Worm (Caenorhabditis elegans) whole organism, L1 larva: ENCODE results near the gene F37B12.3.

Source experiments
- alr-1 ChIP-seq: fragments of 200-800 bp; sonication (Bioruptor generic); optimal IDR thresholded peaks from 2 replicates; lab custom pipeline; 2018; ENCODE audit warnings: borderline replicate concordance, mild to moderate bottlenecking, missing genetic modification characterization, missing compliant biosample characterization
- blmp-1 ChIP-seq: fragments of 150-350 bp; optimal IDR thresholded peaks from 2 replicates; lab custom pipeline; 2014; ENCODE audit warnings: missing biosample characterization, missing genetic modification characterization
- ceh-8 ChIP-seq: fragments of 200-800 bp; sonication (Bioruptor generic); optimal IDR thresholded peaks from 2 replicates; lab custom pipeline; 2018; ENCODE audit warnings: mild to moderate bottlenecking, missing genetic modification characterization, moderate library complexity, missing compliant biosample characterization
- ceh-82 ChIP-seq, 3 experiments: fragments of 150-350 bp in 1 of 3; sonication (generic microtip) in 2 of 3; optimal IDR thresholded peaks; 2 replicates each; lab custom pipeline; 2014 to 2017; ENCODE audit warnings: missing biosample characterization in 3 of 3, missing genetic modification characterization in 3 of 3
- ceh-88 ChIP-seq: fragments of 200-800 bp; sonication (Bioruptor generic); IDR thresholded peaks from 2 replicates; pipeline ENCODE4 v1.3.6; 2022; ENCODE audit warnings: missing genetic modification characterization, missing compliant biosample characterization
- dsc-1 ChIP-seq: sonication (generic microtip); optimal IDR thresholded peaks from 2 replicates; lab custom pipeline; 2016; ENCODE audit warnings: mild to moderate bottlenecking, missing genetic modification characterization, missing compliant biosample characterization
- efl-1 ChIP-seq, 4 experiments: fragments of 150-350 bp; optimal IDR thresholded peaks in 3 of 4; peaks in 1 of 4; 1 replicate in 1 of 4; 2 replicates in 3 of 4; lab custom pipeline; 2014; ENCODE audit warnings: missing biosample characterization in 2 of 4, missing genetic modification characterization in 2 of 4, missing genetic modification reagents in 2 of 4
- egl-27 ChIP-seq, 2 experiments: fragments of 150-350 bp in 1 of 2; sonication (generic microtip); optimal IDR thresholded peaks; 3 replicates each; lab custom pipeline; 2017 to 2018; ENCODE audit warnings: missing biosample characterization in 2 of 2, missing genetic modification characterization in 2 of 2, missing genetic modification reagents in 2 of 2
- elt-2 ChIP-seq: sonication (generic microtip); optimal IDR thresholded peaks from 2 replicates; lab custom pipeline; 2016; ENCODE audit warnings: missing genetic modification characterization, mild to moderate bottlenecking, inconsistent platforms, missing compliant biosample characterization, missing genetic modification reagents
- fos-1 ChIP-seq: fragments of 150-350 bp; optimal IDR thresholded peaks from 2 replicates; lab custom pipeline; 2014; ENCODE audit warnings: missing biosample characterization, missing genetic modification characterization
- hlh-4 ChIP-seq: sonication (generic microtip); optimal IDR thresholded peaks from 2 replicates; lab custom pipeline; 2016; ENCODE audit warnings: mild to moderate bottlenecking, missing genetic modification characterization, missing compliant biosample characterization
- hpl-2 ChIP-seq: fragments of 150-350 bp; optimal IDR thresholded peaks from 2 replicates; lab custom pipeline; 2014; ENCODE audit warnings: missing biosample characterization, missing genetic modification reagents, missing genetic modification characterization
- lin-14 ChIP-seq: fragments of 200-800 bp; sonication (Bioruptor generic); optimal IDR thresholded peaks from 2 replicates; lab custom pipeline; 2018; ENCODE audit warnings: mild to moderate bottlenecking, missing genetic modification characterization, moderate library complexity, missing compliant biosample characterization
- lin-35 ChIP-seq, 2 experiments: fragments of 150-350 bp; optimal IDR thresholded peaks; 2 replicates each; lab custom pipeline; 2014; ENCODE audit warnings: missing biosample characterization in 2 of 2, missing genetic modification characterization in 2 of 2, missing genetic modification reagents in 2 of 2
- mef-2 ChIP-seq: fragments of 150-350 bp; optimal IDR thresholded peaks from 2 replicates; lab custom pipeline; 2014; ENCODE audit warnings: missing biosample characterization, missing genetic modification characterization
- nhr-20 ChIP-seq: sonication (generic microtip); optimal IDR thresholded peaks from 2 replicates; lab custom pipeline; 2016; ENCODE audit warnings: mild to moderate bottlenecking, missing genetic modification characterization, missing compliant biosample characterization
- pag-3 ChIP-seq: sonication (generic microtip); optimal IDR thresholded peaks from 2 replicates; lab custom pipeline; 2017; ENCODE audit warnings: missing genetic modification characterization, mild to moderate bottlenecking, missing compliant biosample characterization, antibody characterized with exemption, borderline replicate concordance; ENCODE audit not compliant: insufficient read depth
- sptf-1 ChIP-seq: fragments of 150-350 bp; optimal IDR thresholded peaks from 2 replicates; lab custom pipeline; 2014; ENCODE audit warnings: missing biosample characterization, missing genetic modification characterization
- unc-30 ChIP-seq: sonication (generic microtip); optimal IDR thresholded peaks from 2 replicates; lab custom pipeline; 2017; ENCODE audit warnings: missing biosample characterization, missing genetic modification characterization
- vab-15 ChIP-seq: sonication (generic microtip); optimal IDR thresholded peaks from 2 replicates; lab custom pipeline; 2017; ENCODE audit warnings: missing genotype, mild to moderate bottlenecking, missing genetic modification characterization, missing compliant biosample characterization

The F37B12.3 gene

DNA sequence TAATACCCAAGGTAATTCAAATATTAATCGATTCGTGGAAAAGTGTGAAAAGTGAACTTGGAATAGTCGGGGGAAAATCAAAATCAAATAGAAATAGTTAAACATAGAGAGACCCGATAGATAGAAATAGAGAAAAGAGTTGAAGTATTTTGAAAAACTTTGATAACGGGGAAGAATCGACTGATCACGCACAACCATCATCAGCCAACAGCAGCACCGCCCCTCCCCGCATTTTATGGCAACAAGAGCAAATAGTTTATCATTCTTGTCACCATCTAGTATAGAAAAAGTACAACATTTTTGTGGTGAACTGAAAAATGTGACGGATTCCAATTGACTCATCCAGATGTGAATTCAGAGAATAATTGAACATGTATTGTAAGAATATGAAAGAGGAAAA is 49.6 kb downstream of the F37B12.3 start:
- TF ChIP-seq dsc-1 (tag; lab: Kevin White, UChicago) (no peak), sptf-1 (tag; lab: Kevin White, UChicago) (no peak), efl-1 (optimal IDR thresholded peaks at IDR 0.05; lab: Kevin White, UChicago) (no peak), efl-1 (GFP tag; optimal IDR thresholded peaks at IDR 0.05 in 1 of 2; lab: Kevin White, UChicago) (peak in 1 of 2 experiments; percentile 49), lin-35 (GFP tag; optimal IDR thresholded peaks at IDR 0.05; lab: Kevin White, UChicago) (peak in 1 of 2 experiments; percentile 31), alr-1 (tag; lab: Kevin White, UChicago) (no peak), hlh-4 (tag; lab: Kevin White, UChicago) (no peak), ceh-8 (GFP tag; lab: Kevin White, UChicago) (no peak)
- TF ChIP-seq, all 84 proteins: peak for 2

DNA sequence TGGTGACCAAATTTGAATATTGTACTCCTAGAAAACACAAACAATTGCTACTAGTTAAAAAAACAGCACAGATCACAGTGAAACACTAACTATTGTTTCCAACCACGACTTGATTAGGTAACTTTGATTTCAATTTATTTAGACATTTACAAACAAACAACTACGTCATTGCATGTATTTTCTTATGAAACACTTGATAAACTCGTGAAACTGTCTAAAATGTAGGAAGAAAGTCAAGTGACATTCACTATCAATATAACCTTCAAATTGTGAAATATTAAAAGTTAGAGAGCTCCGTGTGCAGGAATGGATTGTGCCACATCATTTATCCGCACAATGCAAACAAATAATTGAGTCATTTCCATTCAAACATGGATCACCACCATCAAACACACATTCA is 50.9 kb downstream of the F37B12.3 start:
- TF ChIP-seq ceh-88 (no peak), lin-35 (GFP tag; optimal IDR thresholded peaks at IDR 0.05; lab: Kevin White, UChicago) (peak in 1 of 2 experiments; percentile 20), unc-30 (tag; lab: Kevin White, UChicago) (no peak), ceh-82 (tag; optimal IDR thresholded peaks at IDR 0.05; lab: Kevin White, UChicago) (no peak), elt-2 (peak; percentile 19), lin-14 (GFP tag; lab: Kevin White, UChicago) (no peak), mef-2 (tag; lab: Kevin White, UChicago) (no peak), nhr-20 (tag; lab: Kevin White, UChicago) (no peak), blmp-1 (no peak), fos-1 (tag; lab: Kevin White, UChicago) (no peak), hpl-2 (GFP tag; lab: Kevin White, UChicago) (peak; percentile 1), vab-15 (tag; lab: Kevin White, UChicago) (no peak), pag-3 (tag; lab: Kevin White, UChicago) (no peak), egl-27 (tag; optimal IDR thresholded peaks at IDR 0.05; lab: Kevin White, UChicago) (no peak)
